Worm (Caenorhabditis elegans): ENCODE measurements around the gene B0524.3.

The B0524.3 gene

ce11 chrIII:1855092-1855491, 32.4 kb upstream of the B0524.3 start, which contains the start of gene hlh-33:
Gene hlh-33, plus strand, starts transcription at chrIII:1855392.
- TF ChIP-seq hlh-26 (GFP tag; conservative IDR thresholded peaks at IDR 0.05) (no peak), bed-2 (GFP tag; IDR thresholded peaks at IDR 0.05) (no peak), ztf-3 (GFP tag; optimal IDR thresholded peaks at IDR 0.05) (no peak), lin-35 (GFP tag; optimal IDR thresholded peaks at IDR 0.05) (no peak), ceh-58 (GFP tag; IDR thresholded peaks at IDR 0.05) (no peak), tlf-1 (GFP tag; optimal IDR thresholded peaks at IDR 0.05) (no peak), F22D6.2 (tag; optimal IDR thresholded peaks at IDR 0.05) (no peak), somi-1 (GFP tag; optimal IDR thresholded peaks at IDR 0.05) (no peak), hlh-12 (tag; optimal IDR thresholded peaks at IDR 0.05) (no peak), hmg-20 (GFP tag; IDR thresholded peaks at IDR 0.05) (no peak), K12H6.12 (tag; optimal IDR thresholded peaks at IDR 0.05) (no peak), egrh-3 (GFP tag; IDR thresholded peaks at IDR 0.05) (no peak), Y53G8AR.9 (GFP tag; conservative IDR thresholded peaks at IDR 0.05) (no peak)

DNA sequence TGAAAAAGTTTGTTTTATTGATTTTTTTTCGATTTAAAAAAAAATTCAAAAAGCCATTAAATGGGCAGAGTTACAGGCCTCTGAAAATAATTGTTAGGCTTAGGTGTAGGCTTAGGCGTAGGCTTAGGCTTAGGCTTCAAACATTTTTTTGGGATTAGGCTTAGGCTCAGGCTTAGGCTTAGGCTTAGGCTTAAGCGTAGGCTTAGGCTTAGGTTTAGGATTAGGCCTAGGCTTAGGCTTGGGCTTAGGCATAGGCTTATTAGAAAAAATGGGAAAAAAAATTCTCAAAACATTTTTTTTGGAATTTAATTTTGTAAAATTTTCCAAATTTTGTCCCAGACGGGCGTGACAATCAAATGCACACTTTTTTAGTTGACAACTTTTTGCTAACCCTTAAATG, 31.3 kb upstream of the B0524.3 start:
- TF ChIP-seq F22D6.2 (tag; optimal IDR thresholded peaks at IDR 0.05) (no peak), hmg-1.2 (GFP tag; IDR thresholded peaks at IDR 0.05) (no peak), gei-17 (GFP tag; optimal IDR thresholded peaks at IDR 0.05) (no peak), dox-1 (GFP tag; IDR thresholded peaks at IDR 0.05) (no peak)

DNA sequence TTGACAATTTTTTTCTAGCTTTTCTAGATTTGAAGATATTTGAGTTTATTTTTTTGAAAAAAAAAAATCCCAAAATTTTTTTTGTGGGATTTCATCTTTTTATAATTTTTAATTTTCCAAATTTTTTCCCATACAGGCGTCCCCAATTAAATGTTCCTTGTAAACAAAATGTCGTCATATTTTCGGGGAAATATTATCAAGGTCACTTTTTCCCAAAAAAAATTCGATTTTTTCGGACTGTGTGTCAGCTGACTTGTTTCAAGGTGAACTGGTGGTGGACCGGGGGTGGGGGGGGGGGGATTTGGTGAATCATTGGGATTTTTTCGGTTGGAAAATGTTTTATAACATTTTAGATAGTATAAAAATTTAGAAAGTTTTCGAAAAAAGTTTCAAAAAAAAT, 30.8 kb upstream of the B0524.3 start:
- TF ChIP-seq hmg-20 (GFP tag; IDR thresholded peaks at IDR 0.05) = no peak
- no peak for TF ChIP-seq hrde-1 (tag; optimal IDR thresholded peaks at IDR 0.05; ENCODE audit: borderline replicate concordance)
- TF ChIP-seq C06A6.2 (GFP tag; conservative IDR thresholded peaks at IDR 0.05) = no peak
- TF ChIP-seq bed-2 (GFP tag; IDR thresholded peaks at IDR 0.05) = no peak
- no peak for TF ChIP-seq aptf-3 (GFP tag; IDR thresholded peaks at IDR 0.05)
- no peak for TF ChIP-seq nhr-90 (tag; optimal IDR thresholded peaks at IDR 0.05)
- no peak for TF ChIP-seq lin-26 (GFP tag; IDR thresholded peaks at IDR 0.05)
- TF ChIP-seq madf-8 (GFP tag; conservative IDR thresholded peaks at IDR 0.05) = no peak
- no peak for TF ChIP-seq lir-1 (GFP tag; conservative IDR thresholded peaks at IDR 0.05)
- TF ChIP-seq mes-4 (tag; optimal IDR thresholded peaks at IDR 0.05) = no peak
- TF ChIP-seq ztf-28 (GFP tag; IDR thresholded peaks at IDR 0.05) = no peak
- no peak for TF ChIP-seq ceh-40 (GFP tag; IDR thresholded peaks at IDR 0.05)
- no peak for TF ChIP-seq attf-6 (GFP tag; IDR thresholded peaks at IDR 0.05)
- TF ChIP-seq ztf-25 (GFP tag; IDR thresholded peaks at IDR 0.05) = no peak
- no peak for TF ChIP-seq nfyb-1 (GFP tag; IDR thresholded peaks at IDR 0.05)
- no peak for TF ChIP-seq hsf-1 (GFP tag; IDR thresholded peaks at IDR 0.05)
- no peak for TF ChIP-seq tbp1 (GFP tag; optimal IDR thresholded peaks at IDR 0.05)
- no peak for TF ChIP-seq die-1 (tag; optimal IDR thresholded peaks at IDR 0.05)
- no peak for TF ChIP-seq ceh-27 (GFP tag; optimal IDR thresholded peaks at IDR 0.05)
- TF ChIP-seq lin-40 (tag; optimal IDR thresholded peaks at IDR 0.05) = no peak

- TF ChIP-seq let-607 (tag; optimal IDR thresholded peaks at IDR 0.05) (peak; percentile 45 to 67), dox-1 (GFP tag; IDR thresholded peaks at IDR 0.05) (peak; percentile 96), attf-6 (GFP tag; IDR thresholded peaks at IDR 0.05) (peak; percentile 57; the same call in 1 of the 2 replicates), lsy-27 (tag; optimal IDR thresholded peaks at IDR 0.05; ENCODE audit: borderline replicate concordance, insufficient read depth) (peak; percentile 64), attf-3 (GFP tag; conservative IDR thresholded peaks at IDR 0.05) (peak; percentile 85), Y53G8AR.9 (GFP tag; conservative IDR thresholded peaks at IDR 0.05) (peak; percentile 99), ama-1 (optimal IDR thresholded peaks at IDR 0.05) (no peak), ama-1 (GFP tag; optimal IDR thresholded peaks at IDR 0.05) (peak in 1 of 2 experiments; percentile 13), T07F8.4 (tag; optimal IDR thresholded peaks at IDR 0.05) (peak; percentile 46), madf-6 (GFP tag; IDR thresholded peaks at IDR 0.05) (peak; percentile 94), Y53F4B.3 (GFP tag; IDR thresholded peaks at IDR 0.05) (0 out of 2 replicates have a peak, but pooled peaks have one; percentile 22), F49E8.2 (tag; optimal IDR thresholded peaks at IDR 0.05; ENCODE audit: insufficient read depth) (peak; percentile 78), cebp-1 (GFP tag; IDR thresholded peaks at IDR 0.05) (peak; percentile 47; the same call in 1 of the 2 replicates), cebp-1 (tag; optimal IDR thresholded peaks at IDR 0.05) (peak; percentile 94), hsf-1 (GFP tag; IDR thresholded peaks at IDR 0.05) (peak; percentile 85), F57A8.1 (GFP tag; optimal IDR thresholded peaks at IDR 0.05) (no peak)
Observed at ce11 chrIII:1859532-1859931, 27.9 kb upstream of the B0524.3 start, which contains the start of gene ddp-1. Gene ddp-1, plus strand, starts transcription at chrIII:1859888.
